Worm (Caenorhabditis elegans): ENCODE measurements around the gene D1022.3.

Gene D1022.3

DNA sequence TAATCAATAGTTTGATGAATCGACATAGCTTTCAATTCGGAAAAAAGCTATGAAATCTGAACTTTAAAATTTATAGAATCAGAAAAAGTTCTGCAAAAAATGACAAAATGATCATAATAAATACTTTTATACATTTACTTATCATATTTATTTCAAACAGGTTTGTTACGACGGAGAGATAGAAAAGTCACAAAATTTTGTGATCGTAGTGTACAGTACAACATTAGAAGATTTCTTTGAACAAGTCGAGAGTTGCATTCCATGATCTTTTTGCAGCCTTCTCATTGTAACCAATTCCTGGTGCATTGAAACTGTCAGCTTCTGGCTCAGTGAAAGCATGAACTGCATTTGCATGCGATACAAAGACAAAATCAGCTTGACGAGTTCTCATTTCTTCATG is at the start of gene D1022.3:
Gene D1022.3, minus strand, starts transcription at position 101 of the 400 bp plus-strand sequence.
- no peak for TF ChIP-seq mep-1 (tag; optimal IDR thresholded peaks at IDR 0.05)
- no peak for TF ChIP-seq pha-4 (tag; optimal IDR thresholded peaks at IDR 0.05)
- no peak for TF ChIP-seq lsy-2 (tag; optimal IDR thresholded peaks at IDR 0.05)
- no peak for TF ChIP-seq blmp-1 (tag; optimal IDR thresholded peaks at IDR 0.05)
- no peak for TF ChIP-seq snpc-4 (tag; optimal IDR thresholded peaks at IDR 0.05)
- TF ChIP-seq nhr-237 (tag; optimal IDR thresholded peaks at IDR 0.05), result no peak
- no peak for TF ChIP-seq lin-13 (tag; optimal IDR thresholded peaks at IDR 0.05)
- TF ChIP-seq sem-2 (GFP tag; optimal IDR thresholded peaks at IDR 0.05), result no peak
- no peak for TF ChIP-seq nhr-28 (tag; optimal IDR thresholded peaks at IDR 0.05)
- no peak for TF ChIP-seq sptf-1 (tag; optimal IDR thresholded peaks at IDR 0.05)
- no peak for TF ChIP-seq unc-62 (GFP tag; optimal IDR thresholded peaks at IDR 0.05)
- TF ChIP-seq ceh-39 (tag; optimal IDR thresholded peaks at IDR 0.05), result no peak

DNA sequence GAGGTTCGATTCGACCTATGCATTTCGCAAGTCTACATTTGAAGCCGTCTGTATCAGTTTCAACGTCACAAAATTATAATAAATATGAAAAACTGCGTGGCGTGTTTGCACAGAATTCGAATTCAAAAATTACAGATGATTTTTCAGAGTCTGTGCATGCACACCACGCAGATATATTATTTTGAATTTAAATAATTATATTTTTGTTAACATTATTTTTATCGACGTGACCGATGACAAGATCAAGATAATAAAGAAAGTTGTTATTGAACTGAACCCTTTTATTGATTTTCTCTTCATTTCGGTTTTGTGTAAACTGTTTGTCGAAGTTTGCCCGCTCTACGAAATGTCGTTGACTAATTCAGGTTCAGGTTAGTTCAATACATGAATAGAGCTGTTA is 48.9 kb upstream of the D1022.3 start, which contains the start of gene C28F5.1:
Gene C28F5.1, plus strand, starts transcription at position 301 of the 400 bp plus-strand sequence.
- no peak for TF ChIP-seq nhr-237 (tag; optimal IDR thresholded peaks at IDR 0.05)
- no peak for TF ChIP-seq lin-13 (tag; optimal IDR thresholded peaks at IDR 0.05)
- no peak for TF ChIP-seq ham-2 (GFP tag; optimal IDR thresholded peaks at IDR 0.05)
- no peak for TF ChIP-seq unc-62 (GFP tag; optimal IDR thresholded peaks at IDR 0.05)

DNA sequence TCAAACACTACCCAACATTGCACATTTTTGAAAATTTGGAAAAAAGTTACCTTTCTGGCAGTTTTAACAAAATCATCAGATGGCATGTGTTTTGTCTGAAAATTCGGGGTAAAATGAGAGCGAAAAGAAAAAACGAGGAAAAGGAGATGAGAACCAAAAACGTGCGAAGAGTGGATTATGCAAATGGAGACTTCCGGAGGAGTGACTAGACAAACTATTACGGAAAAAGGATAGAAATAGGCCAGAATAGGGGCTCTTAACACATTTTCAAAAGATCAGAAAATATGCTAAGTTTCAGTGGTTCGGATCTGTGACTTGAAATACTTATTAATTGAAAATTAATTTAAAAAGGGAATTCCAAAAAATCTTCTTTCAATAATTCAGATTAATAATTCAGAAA is 43.3 kb upstream of the D1022.3 start, which contains the start of gene srab-14:
Gene srab-14, minus strand, starts transcription at position 101 of the 400 bp plus-strand sequence.
- TF ChIP-seq snpc-4 (tag; optimal IDR thresholded peaks at IDR 0.05) (no peak), nhr-237 (tag; optimal IDR thresholded peaks at IDR 0.05) (no peak), blmp-1 (tag; optimal IDR thresholded peaks at IDR 0.05) (no peak), drap-1 (GFP tag; optimal IDR thresholded peaks at IDR 0.05) (no peak), sptf-1 (tag; optimal IDR thresholded peaks at IDR 0.05) (no peak), tbx-8 (GFP tag; optimal IDR thresholded peaks at IDR 0.05) (no peak), unc-62 (GFP tag; optimal IDR thresholded peaks at IDR 0.05) (no peak), elt-1 (tag; optimal IDR thresholded peaks at IDR 0.05; ENCODE audit: borderline replicate concordance, insufficient read depth) (no peak)

DNA sequence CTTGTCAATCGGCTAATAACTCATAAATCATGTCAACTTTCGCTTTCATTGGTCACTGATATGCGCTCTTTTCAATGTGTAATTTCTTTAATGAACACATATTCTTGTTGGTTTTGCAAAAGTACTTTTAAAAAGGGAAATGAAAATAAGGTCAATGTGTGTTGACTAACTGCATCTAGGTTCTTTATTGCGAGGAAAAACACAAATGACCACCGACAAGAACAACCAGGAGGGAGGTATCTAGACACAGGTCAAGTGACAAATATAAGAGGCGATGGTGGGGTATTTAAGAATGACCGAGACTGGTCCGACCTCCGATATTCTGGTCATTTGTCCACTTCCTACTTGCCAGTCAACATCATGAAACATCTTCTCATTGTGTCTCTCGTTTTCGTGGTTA is 40.0 kb upstream of the D1022.3 start, which contains the start of gene spi-1:
Gene spi-1, plus strand, starts transcription at position 178 of the 400 bp plus-strand sequence.
- TF ChIP-seq flh-1 (GFP tag; optimal IDR thresholded peaks at IDR 0.05) (no peak), cnd-1 (tag; optimal IDR thresholded peaks at IDR 0.05) (no peak), elt-3 (tag; optimal IDR thresholded peaks at IDR 0.05) (no peak), nhr-28 (tag; optimal IDR thresholded peaks at IDR 0.05) (no peak), ztf-11 (tag; optimal IDR thresholded peaks at IDR 0.05) (no peak), tbx-8 (GFP tag; optimal IDR thresholded peaks at IDR 0.05) (no peak), drap-1 (GFP tag; optimal IDR thresholded peaks at IDR 0.05) (no peak), mep-1 (tag; optimal IDR thresholded peaks at IDR 0.05) (no peak), hlh-1 (tag; optimal IDR thresholded peaks at IDR 0.05) (no peak), zip-8 (tag; optimal IDR thresholded peaks at IDR 0.05) (no peak), mls-2 (tag; optimal IDR thresholded peaks at IDR 0.05) (no peak), bed-3 (GFP tag; optimal IDR thresholded peaks at IDR 0.05) (no peak), unc-39 (tag; optimal IDR thresholded peaks at IDR 0.05) (no peak), nhr-76 (tag; optimal IDR thresholded peaks at IDR 0.05) (no peak), ces-1 (GFP tag; optimal IDR thresholded peaks at IDR 0.05) (no peak), nhr-2 (tag; optimal IDR thresholded peaks at IDR 0.05) (no peak)

DNA sequence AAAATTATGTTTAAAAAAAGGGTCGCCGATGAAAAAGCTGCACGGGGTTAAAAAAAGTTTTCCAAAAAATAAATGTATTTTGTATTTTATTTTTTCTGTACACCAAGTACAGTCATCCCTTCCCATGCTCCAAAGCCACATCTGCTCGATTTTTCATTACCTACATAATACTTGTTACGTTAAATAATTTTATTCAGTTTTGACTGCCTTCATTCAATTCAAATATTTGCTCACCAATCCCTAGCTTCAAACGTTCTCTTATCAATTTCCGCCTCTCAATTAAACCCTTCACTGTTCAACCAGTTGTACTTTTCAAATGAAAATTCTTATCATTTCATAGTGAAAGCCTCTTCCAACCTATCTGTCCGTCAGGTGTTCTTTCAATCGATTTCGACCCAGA is 38.1 kb upstream of the D1022.3 start, which contains the start of gene R10H1.1:
Gene R10H1.1, plus strand, starts transcription at position 301 of the 400 bp plus-strand sequence.
- TF ChIP-seq mls-2 (tag; optimal IDR thresholded peaks at IDR 0.05) (no peak), ceh-39 (tag; optimal IDR thresholded peaks at IDR 0.05) (no peak), elt-1 (tag; optimal IDR thresholded peaks at IDR 0.05; ENCODE audit: borderline replicate concordance, insufficient read depth) (no peak)

DNA sequence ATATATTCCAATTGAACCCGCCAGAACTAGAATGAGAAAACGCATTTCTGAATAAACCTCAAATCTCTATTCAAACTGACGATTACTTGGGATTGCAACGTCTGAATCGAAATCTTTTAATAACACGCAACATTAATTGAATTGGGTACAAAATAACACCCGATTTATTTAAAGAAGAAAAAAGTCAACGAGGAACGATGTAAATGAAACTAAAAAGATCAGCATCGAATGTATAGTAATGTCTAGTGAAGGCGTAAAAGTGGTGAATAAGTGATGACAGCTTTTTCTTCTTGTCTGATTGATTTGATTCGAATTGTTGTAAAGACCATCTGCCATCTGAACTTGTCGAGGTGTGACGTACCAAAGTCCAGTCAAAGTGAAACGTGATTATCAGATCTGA is 37.5 kb upstream of the D1022.3 start, which contains the start of gene nas-23:
Gene nas-23, minus strand, starts transcription at position 101 of the 400 bp plus-strand sequence.
- no peak for TF ChIP-seq mep-1 (tag; optimal IDR thresholded peaks at IDR 0.05)
- TF ChIP-seq lin-13 (tag; optimal IDR thresholded peaks at IDR 0.05), result no peak
- TF ChIP-seq blmp-1 (tag; optimal IDR thresholded peaks at IDR 0.05), result no peak
- no peak for TF ChIP-seq nhr-237 (tag; optimal IDR thresholded peaks at IDR 0.05)
- no peak for TF ChIP-seq sem-2 (GFP tag; optimal IDR thresholded peaks at IDR 0.05)
- no peak for TF ChIP-seq ztf-11 (tag; optimal IDR thresholded peaks at IDR 0.05)
- no peak for TF ChIP-seq flh-1 (GFP tag; optimal IDR thresholded peaks at IDR 0.05)
